Worm (Caenorhabditis elegans) whole organism, young adult: ENCODE data around the gene C01G10.9.

Experiments
- B0035.1 ChIP-seq: sonication (generic microtip); optimal IDR thresholded peaks from 2 replicates; lab custom pipeline; 2016; ENCODE audit warnings: missing genetic modification characterization, mild to moderate bottlenecking, missing compliant biosample characterization, missing genotype, missing genetic modification reagents
- D2030.7 ChIP-seq: fragments of 200-800 bp; sonication (Bioruptor generic); IDR thresholded peaks from 2 replicates; pipeline ENCODE4 v1.3.6; 2022; ENCODE audit warnings: missing genetic modification reagents, missing genetic modification characterization, missing compliant biosample characterization
- F10E7.11 ChIP-seq: sonication (generic microtip); optimal IDR thresholded peaks from 2 replicates; lab custom pipeline; 2017; ENCODE audit warnings: mild to moderate bottlenecking, missing genetic modification characterization, moderate library complexity, missing compliant biosample characterization
- F22D6.2 ChIP-seq: sonication (generic microtip); optimal IDR thresholded peaks from 2 replicates; lab custom pipeline; 2016; ENCODE audit warnings: mild to moderate bottlenecking, missing genetic modification characterization, missing compliant biosample characterization
- F37B4.10 ChIP-seq: fragments of 200-800 bp; sonication (Bioruptor generic); IDR thresholded peaks from 2 replicates; pipeline ENCODE4 v1.3.6; 2022; ENCODE audit warnings: missing genetic modification characterization, missing compliant biosample characterization
- F39B2.1 ChIP-seq: fragments of 200-800 bp; sonication (Bioruptor generic); IDR thresholded peaks from 2 replicates; pipeline ENCODE4 v1.3.6; 2022; ENCODE audit warnings: missing genetic modification reagents, missing genetic modification characterization, missing compliant biosample characterization
- F57C9.4 ChIP-seq: sonication (generic microtip); optimal IDR thresholded peaks from 2 replicates; lab custom pipeline; 2017; ENCODE audit warnings: mild to moderate bottlenecking, missing genetic modification characterization, missing compliant biosample characterization
- K11D2.4 ChIP-seq: fragments of 200-800 bp; sonication (Bioruptor generic); IDR thresholded peaks from 2 replicates; pipeline ENCODE4 v1.3.6; 2022; ENCODE audit warnings: missing genetic modification reagents, missing genetic modification characterization, missing compliant biosample characterization
- T07F8.4 ChIP-seq: sonication (generic microtip); optimal IDR thresholded peaks from 2 replicates; lab custom pipeline; 2016; ENCODE audit warnings: mild to moderate bottlenecking, missing genetic modification characterization, moderate library complexity, missing compliant biosample characterization
- T26A5.8 ChIP-seq: sonication (generic microtip); optimal IDR thresholded peaks from 2 replicates; lab custom pipeline; 2016; ENCODE audit warnings: missing genetic modification characterization, missing compliant biosample characterization
- Y53G8AR.9 ChIP-seq: fragments of 200-800 bp; sonication (Bioruptor generic); conservative IDR thresholded peaks from 2 replicates; pipeline ENCODE4 v1.3.6; 2022; ENCODE audit warnings: missing genetic modification reagents, missing genetic modification characterization, missing compliant biosample characterization
- Y56A3A.18 ChIP-seq: fragments of 200-800 bp; sonication (Bioruptor generic); IDR thresholded peaks from 2 replicates; pipeline ENCODE4 v1.3.6; 2022; ENCODE audit warnings: missing genetic modification reagents, missing genetic modification characterization, missing compliant biosample characterization
- Y95B8A.8 ChIP-seq: fragments of 200-800 bp; sonication (Bioruptor generic); IDR thresholded peaks from 2 replicates; pipeline ENCODE4 v1.3.6; 2022; ENCODE audit warnings: missing genetic modification reagents, missing genetic modification characterization, missing compliant biosample characterization
- akir-1 ChIP-seq: fragments of 200-800 bp; sonication (Bioruptor generic); optimal IDR thresholded peaks from 2 replicates; lab custom pipeline; 2018; ENCODE audit warnings: mild to moderate bottlenecking, missing genetic modification characterization, moderate library complexity, missing compliant biosample characterization
- ama-1 ChIP-seq, 3 experiments: fragments of 150-350 bp in 1 of 3; sonication (generic microtip) in 2 of 3; optimal IDR thresholded peaks; 2 replicates each; lab custom pipeline; 2014 to 2018; ENCODE audit warnings: missing biosample characterization in 2 of 3, missing genetic modification characterization in 2 of 3, missing genetic modification reagents in 2 of 3
- aptf-2 ChIP-seq: fragments of 200-800 bp; sonication (Bioruptor generic); conservative IDR thresholded peaks from 2 replicates; pipeline ENCODE4 v1.3.6; 2022; ENCODE audit warnings: missing genetic modification reagents, missing genetic modification characterization, missing compliant biosample characterization
- aptf-3 ChIP-seq: fragments of 200-800 bp; sonication (Bioruptor generic); IDR thresholded peaks from 2 replicates; pipeline ENCODE4 v1.3.6; 2022; ENCODE audit warnings: missing genetic modification characterization, missing compliant biosample characterization
- attf-6 ChIP-seq: fragments of 200-800 bp; sonication (Bioruptor generic); IDR thresholded peaks from 2 replicates; pipeline ENCODE4 v1.3.6; 2022; ENCODE audit warnings: missing genetic modification reagents, missing genetic modification characterization, missing compliant biosample characterization
- ceh-27 ChIP-seq: fragments of 200-800 bp; sonication (Bioruptor generic); optimal IDR thresholded peaks from 2 replicates; lab custom pipeline; 2018; ENCODE audit warnings: mild to moderate bottlenecking, missing genetic modification characterization, moderate library complexity, missing compliant biosample characterization
- chd-7 ChIP-seq: sonication (generic microtip); optimal IDR thresholded peaks from 2 replicates; lab custom pipeline; 2016; ENCODE audit warnings: mild to moderate bottlenecking, missing genetic modification characterization, moderate library complexity, missing compliant biosample characterization
- dox-1 ChIP-seq: fragments of 200-800 bp; sonication (Bioruptor generic); IDR thresholded peaks from 2 replicates; pipeline ENCODE4 v1.3.6; 2022; ENCODE audit warnings: missing genetic modification reagents, missing genetic modification characterization, missing compliant biosample characterization
- egl-44 ChIP-seq: fragments of 200-800 bp; sonication (Bioruptor generic); IDR thresholded peaks from 2 replicates; pipeline ENCODE4 v1.3.6; 2022; ENCODE audit warnings: missing genetic modification reagents, missing genetic modification characterization, missing compliant biosample characterization
- ekl-4 ChIP-seq: fragments of 200-800 bp; sonication (Bioruptor generic); IDR thresholded peaks from 2 replicates; pipeline ENCODE4 v1.3.6; 2022; ENCODE audit warnings: missing genetic modification reagents, missing genetic modification characterization, missing compliant biosample characterization
- ets-4 ChIP-seq: fragments of 200-800 bp; sonication (Bioruptor generic); optimal IDR thresholded peaks from 2 replicates; lab custom pipeline; 2018; ENCODE audit warnings: mild to moderate bottlenecking, missing genetic modification characterization, missing compliant biosample characterization
- hsf-1 ChIP-seq: fragments of 200-800 bp; sonication (Bioruptor generic); IDR thresholded peaks from 2 replicates; pipeline ENCODE4 v1.3.6; 2022; ENCODE audit warnings: missing genetic modification reagents, missing genetic modification characterization, missing compliant biosample characterization
- let-526 ChIP-seq: fragments of 200-800 bp; sonication (Bioruptor generic); IDR thresholded peaks from 2 replicates; pipeline ENCODE4 v1.3.6; 2022; ENCODE audit warnings: missing genetic modification reagents, missing genetic modification characterization, missing compliant biosample characterization
- let-607 ChIP-seq, 2 experiments: fragments of 200-800 bp in 1 of 2; sonication (Bioruptor generic) in 1 of 2; sonication (generic microtip) in 1 of 2; optimal IDR thresholded peaks; 2 replicates each; lab custom pipeline; 2016 to 2018; ENCODE audit warnings: mild to moderate bottlenecking in 2 of 2, missing compliant biosample characterization in 2 of 2, missing genetic modification characterization in 2 of 2, moderate library complexity in 2 of 2, missing genotype in 1 of 2
- lsl-1 ChIP-seq: fragments of 200-800 bp; sonication (Bioruptor generic); optimal IDR thresholded peaks from 2 replicates; lab custom pipeline; 2018; ENCODE audit warnings: mild to moderate bottlenecking, missing genetic modification characterization, moderate library complexity, missing compliant biosample characterization
- lsy-27 ChIP-seq: sonication (generic microtip); optimal IDR thresholded peaks from 2 replicates; lab custom pipeline; 2017; ENCODE audit warnings: missing genetic modification characterization, mild to moderate bottlenecking, missing compliant biosample characterization, antibody characterized with exemption, missing genotype, borderline replicate concordance; ENCODE audit not compliant: insufficient read depth
- madf-3 ChIP-seq: fragments of 200-800 bp; sonication (Bioruptor generic); IDR thresholded peaks from 2 replicates; pipeline ENCODE4 v1.3.6; 2022; ENCODE audit warnings: missing genetic modification reagents, missing genetic modification characterization, missing compliant biosample characterization
- madf-6 ChIP-seq: fragments of 200-800 bp; sonication (Bioruptor generic); IDR thresholded peaks from 2 replicates; pipeline ENCODE4 v1.3.6; 2022; ENCODE audit warnings: missing genetic modification reagents, missing genetic modification characterization, missing compliant biosample characterization
- nhr-120 ChIP-seq: fragments of 200-800 bp; sonication (Bioruptor generic); IDR thresholded peaks from 2 replicates; pipeline ENCODE4 v1.3.6; 2022; ENCODE audit warnings: missing genetic modification characterization, missing compliant biosample characterization
- nhr-179 ChIP-seq: sonication (generic microtip); optimal IDR thresholded peaks from 2 replicates; lab custom pipeline; 2016; ENCODE audit warnings: mild to moderate bottlenecking, missing genetic modification characterization, missing compliant biosample characterization
- pbrm-1 ChIP-seq: fragments of 200-800 bp; sonication (Bioruptor generic); IDR thresholded peaks from 2 replicates; pipeline ENCODE4 v1.3.6; 2022; ENCODE audit warnings: missing genetic modification reagents, missing genetic modification characterization, missing compliant biosample characterization
- rcor-1 ChIP-seq: fragments of 200-800 bp; sonication (Bioruptor generic); IDR thresholded peaks from 2 replicates; pipeline ENCODE4 v1.3.6; 2022; ENCODE audit warnings: missing genetic modification reagents, missing genetic modification characterization, missing compliant biosample characterization
- repo-1 ChIP-seq: sonication (generic microtip); optimal IDR thresholded peaks from 2 replicates; lab custom pipeline; 2017; ENCODE audit warnings: mild to moderate bottlenecking, missing genetic modification characterization, missing compliant biosample characterization
- snpc-1.1 ChIP-seq: sonication (generic microtip); optimal IDR thresholded peaks from 2 replicates; lab custom pipeline; 2017; ENCODE audit warnings: missing genetic modification characterization, mild to moderate bottlenecking, missing compliant biosample characterization, antibody characterized with exemption, moderate library complexity, missing genotype, missing genetic modification reagents; ENCODE audit not compliant: insufficient read depth
- snpc-4 ChIP-seq, 5 experiments: fragments of 150-350 bp in 1 of 5; sonication (generic microtip) in 4 of 5; optimal IDR thresholded peaks; 2 replicates each; lab custom pipeline; 2014 to 2018; ENCODE audit warnings: missing genetic modification characterization in 5 of 5, missing biosample characterization in 3 of 5, antibody characterized with exemption in 2 of 5, mild to moderate bottlenecking in 2 of 5, missing compliant biosample characterization in 2 of 5, missing genotype in 2 of 5, moderate library complexity in 2 of 5, missing genetic modification reagents in 1 of 5
- somi-1 ChIP-seq: fragments of 200-800 bp; sonication (Bioruptor generic); optimal IDR thresholded peaks from 2 replicates; lab custom pipeline; 2018; ENCODE audit warnings: mild to moderate bottlenecking, missing genetic modification characterization, missing compliant biosample characterization
- tbp1 ChIP-seq: fragments of 200-800 bp; sonication (Bioruptor generic); optimal IDR thresholded peaks from 2 replicates; lab custom pipeline; 2018; ENCODE audit warnings: mild to moderate bottlenecking, missing genetic modification characterization, missing compliant biosample characterization
- tbx-9 ChIP-seq: sonication (generic microtip); optimal IDR thresholded peaks from 2 replicates; lab custom pipeline; 2016; ENCODE audit warnings: borderline replicate concordance, missing genetic modification characterization, inconsistent platforms, missing compliant biosample characterization
- tlf-1 ChIP-seq: fragments of 200-800 bp; sonication (Bioruptor generic); optimal IDR thresholded peaks from 2 replicates; lab custom pipeline; 2018; ENCODE audit warnings: mild to moderate bottlenecking, missing genetic modification characterization, missing compliant biosample characterization
- unc-130 ChIP-seq: sonication (generic microtip); optimal IDR thresholded peaks from 2 replicates; lab custom pipeline; 2016; ENCODE audit warnings: missing genetic modification reagents, missing genetic modification characterization, missing compliant biosample characterization
- zfh-2 ChIP-seq: fragments of 200-800 bp; sonication (Bioruptor generic); conservative IDR thresholded peaks from 2 replicates; pipeline ENCODE4 v1.3.6; 2022; ENCODE audit warnings: missing genetic modification reagents, missing genetic modification characterization, missing compliant biosample characterization
- ztf-18 ChIP-seq: sonication (generic microtip); optimal IDR thresholded peaks from 2 replicates; lab custom pipeline; 2016; ENCODE audit warnings: missing genotype, mild to moderate bottlenecking, missing genetic modification characterization, missing compliant biosample characterization
- ztf-26 ChIP-seq: sonication (generic microtip); optimal IDR thresholded peaks from 2 replicates; lab custom pipeline; 2017; ENCODE audit warnings: missing genetic modification characterization, missing compliant biosample characterization
- ztf-28 ChIP-seq: fragments of 200-800 bp; sonication (Bioruptor generic); IDR thresholded peaks from 2 replicates; pipeline ENCODE4 v1.3.6; 2022; ENCODE audit warnings: missing genetic modification reagents, missing genetic modification characterization, missing compliant biosample characterization
- ztf-3 ChIP-seq: fragments of 200-800 bp; sonication (Bioruptor generic); optimal IDR thresholded peaks from 2 replicates; lab custom pipeline; 2018; ENCODE audit warnings: mild to moderate bottlenecking, missing genetic modification characterization, missing compliant biosample characterization

Gene C01G10.9

ce11 chrV:15083659-15084058 lies 1.3 kb downstream of the C01G10.9 start:
- TF ChIP-seq tlf-1 (peak; percentile 55), ets-4 (GFP tag; lab: Kevin White, UChicago) (no peak), somi-1 (GFP tag; lab: Kevin White, UChicago) (no peak), nhr-179 (tag; lab: Kevin White, UChicago) (no peak), pbrm-1 (GFP tag; lab: Robert Waterston, UW) (no peak), ztf-26 (tag; lab: Kevin White, UChicago) (peak; percentile 9), unc-130 (GFP tag; lab: Kevin White, UChicago) (no peak), rcor-1 (GFP tag; lab: Robert Waterston, UW) (no peak), D2030.7 (GFP tag; lab: Robert Waterston, UW) (peak; percentile 45), madf-6 (GFP tag; lab: Robert Waterston, UW) (peak; percentile 64), dox-1 (GFP tag; lab: Robert Waterston, UW) (no peak), nhr-120 (GFP tag; lab: Robert Waterston, UW) (no peak), F10E7.11 (tag; lab: Kevin White, UChicago) (peak; percentile 22), lsy-27 (tag; lab: Kevin White, UChicago) (no peak), egl-44 (GFP tag; lab: Robert Waterston, UW) (no peak), chd-7 (tag; lab: Kevin White, UChicago) (peak; percentile 57), ekl-4 (GFP tag; lab: Robert Waterston, UW) (peak; percentile 58), T26A5.8 (no peak), attf-6 (peak; percentile 57), ztf-18 (no peak), aptf-3 (GFP tag; lab: Robert Waterston, UW) (no peak), tbx-9 (no peak), Y56A3A.18 (GFP tag; lab: Robert Waterston, UW) (no peak), F57C9.4 (peak; percentile 4), F39B2.1 (no peak), ceh-27 (GFP tag; lab: Kevin White, UChicago) (no peak), ztf-28 (no peak), tbp1 (peak; percentile 53), let-607 (tag; optimal IDR thresholded peaks at IDR 0.05; lab: Kevin White, UChicago) (no peak), Y95B8A.8 (0 out of 2 replicates have a peak, but pooled peaks have one; percentile 40), F22D6.2 (tag; lab: Kevin White, UChicago) (no peak), lsl-1 (peak; percentile 30), zfh-2 (GFP tag; lab: Robert Waterston, UW) (no peak), ama-1 (optimal IDR thresholded peaks at IDR 0.05; lab: Kevin White, UChicago) (peak; percentile 68), ama-1 (GFP tag; optimal IDR thresholded peaks at IDR 0.05; lab: Kevin White, UChicago) (peak in 1 of 2 experiments; percentile 80), madf-3 (GFP tag; lab: Robert Waterston, UW) (peak; percentile 58; the same call in 1 of the 2 replicates), repo-1 (tag; lab: Kevin White, UChicago) (peak; percentile 71), snpc-4 (GFP tag; optimal IDR thresholded peaks at IDR 0.05; lab: Kevin White, UChicago) (no peak), snpc-4 (tag; optimal IDR thresholded peaks at IDR 0.05; lab: Kevin White, UChicago) (peak in 1 of 4 experiments; percentile 28), K11D2.4 (GFP tag; lab: Robert Waterston, UW) (no peak), B0035.1 (tag; lab: Kevin White, UChicago) (no peak), hsf-1 (GFP tag; lab: Robert Waterston, UW) (peak; percentile 75), F37B4.10 (GFP tag; lab: Robert Waterston, UW) (no peak), aptf-2 (GFP tag; lab: Robert Waterston, UW) (no peak), ztf-3 (GFP tag; lab: Kevin White, UChicago) (no peak), akir-1 (GFP tag; lab: Kevin White, UChicago) (no peak), snpc-1.1 (tag; lab: Kevin White, UChicago) (no peak), T07F8.4 (tag; lab: Kevin White, UChicago) (peak; percentile 34), Y53G8AR.9 (peak; percentile 55), let-526 (GFP tag; lab: Robert Waterston, UW) (no peak)
